Fruit fly (Drosophila melanogaster) whole organism, embryonic: ENCODE measurements around the gene CG6481.
A peak's percentile ranks its signal among the peaks of the same experiment; 100 is the strongest.

Experiments
- Ada2b ChIP-seq: fragments of 200-800 bp; sonication (Bioruptor generic); IDR thresholded peaks from 2 replicates; pipeline ENCODE4 v1.3.6; 2022; ENCODE audit warnings: missing biosample characterization, missing genetic modification characterization
- CG11456 ChIP-seq: fragments of 200-800 bp; sonication (Bioruptor generic); IDR thresholded peaks from 3 replicates; pipeline ENCODE4 v1.3.6; 2022; ENCODE audit warnings: missing biosample characterization, missing genetic modification characterization
- CG12236 ChIP-seq: fragments of 200-800 bp; sonication (Bioruptor generic); optimal IDR thresholded peaks from 2 replicates; lab custom pipeline; 2016; ENCODE audit warnings: missing biosample characterization, missing genetic modification characterization
- CG12659 ChIP-seq: fragments of 200-800 bp; sonication (Bioruptor generic); optimal IDR thresholded peaks from 3 replicates; lab custom pipeline; 2017; ENCODE audit warnings: mild to moderate bottlenecking, missing biosample characterization, missing genetic modification reagents, missing genetic modification characterization
- CG14441 ChIP-seq: fragments of 200-800 bp; sonication (Bioruptor generic); IDR thresholded peaks from 2 replicates; pipeline ENCODE4 v1.3.6; 2022; ENCODE audit warnings: missing biosample characterization, missing genetic modification characterization
- CG15696 ChIP-seq: fragments of 200-800 bp; sonication (Bioruptor generic); optimal IDR thresholded peaks from 2 replicates; lab custom pipeline; 2019; ENCODE audit warnings: missing biosample characterization, mild to moderate bottlenecking, missing genetic modification characterization, moderate library complexity
- CG1603 ChIP-seq: fragments of 200-800 bp; sonication (Bioruptor generic); optimal IDR thresholded peaks from 2 replicates; lab custom pipeline; 2019; ENCODE audit warnings: missing biosample characterization, mild to moderate bottlenecking, missing genetic modification characterization, moderate library complexity
- CG17568 ChIP-seq: fragments of 200-800 bp; sonication (Bioruptor generic); optimal IDR thresholded peaks from 2 replicates; lab custom pipeline; 2018; ENCODE audit warnings: missing biosample characterization, mild to moderate bottlenecking, missing genetic modification characterization, moderate library complexity
- CG18599 ChIP-seq: fragments of 200-800 bp; sonication (Bioruptor generic); optimal IDR thresholded peaks from 3 replicates; lab custom pipeline; 2017; ENCODE audit warnings: missing biosample characterization, missing genetic modification characterization, mild to moderate bottlenecking, moderate library complexity, missing genetic modification reagents
- CG18619 ChIP-seq: fragments of 200-800 bp; sonication (Bioruptor generic); optimal IDR thresholded peaks from 3 replicates; lab custom pipeline; 2017; ENCODE audit warnings: missing biosample characterization, mild to moderate bottlenecking, missing genetic modification characterization
- CG2678 ChIP-seq: fragments of 200-800 bp; sonication (Bioruptor generic); optimal IDR thresholded peaks from 3 replicates; lab custom pipeline; 2019; ENCODE audit warnings: missing biosample characterization, mild to moderate bottlenecking, missing genetic modification characterization, moderate library complexity
- CG3407 ChIP-seq: fragments of 200-800 bp; sonication (Bioruptor generic); optimal IDR thresholded peaks from 2 replicates; lab custom pipeline; 2018; ENCODE audit warnings: missing biosample characterization, mild to moderate bottlenecking, missing genetic modification characterization
- CG4820 ChIP-seq: fragments of 200-800 bp; sonication (Bioruptor generic); optimal IDR thresholded peaks from 3 replicates; lab custom pipeline; 2016; ENCODE audit warnings: missing biosample characterization, missing genetic modification characterization
- CG5245 ChIP-seq: fragments of 200-800 bp; sonication (Bioruptor generic); optimal IDR thresholded peaks from 3 replicates; lab custom pipeline; 2016; ENCODE audit warnings: missing biosample characterization, missing genetic modification characterization
- CG6175 ChIP-seq: fragments of 200-800 bp; sonication (Bioruptor generic); IDR thresholded peaks from 3 replicates; pipeline ENCODE4 v1.3.6; 2022; ENCODE audit warnings: missing biosample characterization, missing genetic modification characterization
- CG7839 ChIP-seq: fragments of 200-800 bp; sonication (Bioruptor generic); optimal IDR thresholded peaks from 3 replicates; lab custom pipeline; 2018; ENCODE audit warnings: missing biosample characterization, mild to moderate bottlenecking, missing genetic modification characterization, moderate library complexity
- CG7928 ChIP-seq: fragments of 200-800 bp; sonication (Bioruptor generic); optimal IDR thresholded peaks from 2 replicates; lab custom pipeline; 2017; ENCODE audit warnings: missing biosample characterization, mild to moderate bottlenecking, missing genetic modification characterization
- Fer3 ChIP-seq: fragments of 200-800 bp; sonication (Bioruptor generic); optimal IDR thresholded peaks from 2 replicates; lab custom pipeline; 2018; ENCODE audit warnings: missing biosample characterization, mild to moderate bottlenecking, missing genetic modification characterization, moderate library complexity
- Hey ChIP-seq: fragments of 200-800 bp; sonication (Bioruptor generic); optimal IDR thresholded peaks from 3 replicates; lab custom pipeline; 2018; ENCODE audit warnings: missing biosample characterization, mild to moderate bottlenecking, missing genetic modification characterization
- Jarid2 ChIP-seq: fragments of 200-800 bp; sonication (Bioruptor generic); optimal IDR thresholded peaks from 3 replicates; lab custom pipeline; 2017; ENCODE audit warnings: mild to moderate bottlenecking, missing biosample characterization, missing genetic modification reagents, missing genetic modification characterization
- MTF-1 ChIP-seq: fragments of 200-800 bp; sonication (Bioruptor generic); optimal IDR thresholded peaks from 2 replicates; lab custom pipeline; 2018; ENCODE audit warnings: missing biosample characterization, mild to moderate bottlenecking, missing genetic modification characterization, borderline replicate concordance
- Mrtf ChIP-seq: fragments of 200-800 bp; sonication (Bioruptor generic); IDR thresholded peaks from 3 replicates; pipeline ENCODE4 v1.3.6; 2022; ENCODE audit warnings: missing biosample characterization, missing genetic modification characterization
- Myb ChIP-seq: fragments of 200-800 bp; sonication (Bioruptor generic); optimal IDR thresholded peaks from 2 replicates; lab custom pipeline; 2016; ENCODE audit warnings: missing biosample characterization, missing genetic modification characterization
- NFAT ChIP-seq: fragments of 200-800 bp; sonication (Bioruptor generic); IDR thresholded peaks from 2 replicates; pipeline ENCODE4 v1.3.6; 2022; ENCODE audit warnings: missing biosample characterization, missing genetic modification characterization
- Nf-YC ChIP-seq: fragments of 200-800 bp; optimal IDR thresholded peaks from 3 replicates; lab custom pipeline; 2019; ENCODE audit warnings: missing biosample characterization, mild to moderate bottlenecking, missing genetic modification characterization, moderate library complexity
- Oli ChIP-seq: fragments of 200-800 bp; sonication (Bioruptor generic); optimal IDR thresholded peaks from 2 replicates; lab custom pipeline; 2018; ENCODE audit warnings: missing biosample characterization, mild to moderate bottlenecking, missing genetic modification characterization, moderate library complexity
- Optix ChIP-seq: fragments of 200-800 bp; sonication (Bioruptor generic); IDR thresholded peaks from 3 replicates; pipeline ENCODE4 v1.3.6; 2022; ENCODE audit warnings: missing biosample characterization, missing genetic modification characterization
- Trl ChIP-seq, 3 experiments: fragments of >200 bp in 2 of 3; fragments of 200-800 bp in 1 of 3; sonication (Bioruptor generic) in 1 of 3; optimal IDR thresholded peaks; 2 replicates in 1 of 3; 3 replicates in 2 of 3; lab custom pipeline; 2016 to 2017; ENCODE audit warnings: missing biosample characterization in 1 of 3, missing genetic modification characterization in 1 of 3
- bsh ChIP-seq, 2 experiments: fragments of 200-800 bp; sonication (Bioruptor generic); optimal IDR thresholded peaks; 2 replicates each; lab custom pipeline; 2017 to 2018; ENCODE audit warnings: mild to moderate bottlenecking in 2 of 2, missing biosample characterization in 2 of 2, missing genetic modification characterization in 2 of 2, moderate library complexity in 1 of 2
- caup ChIP-seq: fragments of 200-800 bp; sonication (Bioruptor generic); optimal IDR thresholded peaks from 3 replicates; lab custom pipeline; 2017; ENCODE audit warnings: missing biosample characterization, mild to moderate bottlenecking, missing genetic modification characterization, moderate library complexity; ENCODE audit not compliant: severe bottlenecking
- dan ChIP-seq: fragments of 200-800 bp; sonication (Bioruptor generic); IDR thresholded peaks from 2 replicates; pipeline ENCODE4 v1.3.6; 2022; ENCODE audit warnings: missing biosample characterization, missing genetic modification characterization
- ewg ChIP-seq: fragments of 200-800 bp; sonication (Bioruptor generic); optimal IDR thresholded peaks from 3 replicates; lab custom pipeline; 2017; ENCODE audit warnings: mild to moderate bottlenecking, missing biosample characterization, missing genetic modification reagents, missing genetic modification characterization
- gfzf ChIP-seq: fragments of 200-800 bp; sonication (Bioruptor generic); optimal IDR thresholded peaks from 2 replicates; lab custom pipeline; 2016; ENCODE audit warnings: missing biosample characterization, mild to moderate bottlenecking, missing genetic modification characterization, moderate library complexity
- grau ChIP-seq: fragments of 200-800 bp; optimal IDR thresholded peaks from 3 replicates; lab custom pipeline; 2019; ENCODE audit warnings: missing biosample characterization, mild to moderate bottlenecking, missing genetic modification characterization, moderate library complexity
- grn ChIP-seq: fragments of 200-800 bp; sonication (Bioruptor generic); optimal IDR thresholded peaks from 3 replicates; lab custom pipeline; 2017; ENCODE audit warnings: missing biosample characterization, missing genetic modification characterization
- ken ChIP-seq: fragments of 200-800 bp; sonication (Bioruptor generic); IDR thresholded peaks from 3 replicates; pipeline ENCODE4 v1.3.6; 2022; ENCODE audit warnings: missing biosample characterization, missing genetic modification characterization
- klu ChIP-seq: fragments of 200-800 bp; sonication (Bioruptor generic); IDR thresholded peaks from 2 replicates; pipeline ENCODE4 v1.3.6; 2022; ENCODE audit warnings: missing biosample characterization, missing genetic modification characterization
- lmd ChIP-seq: fragments of 200-800 bp; sonication (Bioruptor generic); IDR thresholded peaks from 2 replicates; pipeline ENCODE4 v1.3.6; 2022; ENCODE audit warnings: missing biosample characterization, missing genetic modification characterization
- mam ChIP-seq: fragments of 200-800 bp; sonication (Bioruptor generic); optimal IDR thresholded peaks from 3 replicates; lab custom pipeline; 2016; ENCODE audit warnings: missing biosample characterization, missing genetic modification characterization
- otp ChIP-seq: fragments of 200-800 bp; sonication (Bioruptor generic); IDR thresholded peaks from 3 replicates; pipeline ENCODE4, ENCODE4 v1.3.6; 2022; ENCODE audit warnings: missing biosample characterization, missing genetic modification characterization
- pb ChIP-seq: fragments of 200-800 bp; sonication (Bioruptor generic); optimal IDR thresholded peaks from 3 replicates; lab custom pipeline; 2016; ENCODE audit warnings: missing biosample characterization, missing genetic modification characterization
- pfk ChIP-seq: fragments of 200-800 bp; sonication (Bioruptor generic); optimal IDR thresholded peaks from 2 replicates; lab custom pipeline; 2018; ENCODE audit warnings: missing biosample characterization, mild to moderate bottlenecking, missing genetic modification characterization, moderate library complexity
- prd ChIP-seq, 3 experiments: fragments of >200 bp in 2 of 3; fragments of 200-800 bp in 1 of 3; sonication (Bioruptor generic) in 1 of 3; optimal IDR thresholded peaks in 2 of 3; IDR thresholded peaks in 1 of 3; 2 replicates in 2 of 3; 3 replicates in 1 of 3; pipeline versions ENCODE4 v1.3.6 to Lab custom; 2017 to 2022; ENCODE audit warnings: missing biosample characterization in 1 of 3, missing genetic modification characterization in 1 of 3
- rib ChIP-seq: fragments of 200-800 bp; sonication (Bioruptor generic); IDR thresholded peaks from 2 replicates; pipeline ENCODE4 v1.3.6; 2022; ENCODE audit warnings: missing biosample characterization, missing genetic modification characterization
- sob ChIP-seq: fragments of 200-800 bp; sonication (Bioruptor generic); IDR thresholded peaks from 2 replicates; pipeline ENCODE4 v1.3.6; 2022; ENCODE audit warnings: missing biosample characterization, missing genetic modification characterization
- sug ChIP-seq: fragments of 200-800 bp; optimal IDR thresholded peaks from 2 replicates; lab custom pipeline; 2019; ENCODE audit warnings: missing biosample characterization, mild to moderate bottlenecking, missing genetic modification characterization, moderate library complexity
- tio ChIP-seq: fragments of 200-800 bp; sonication (Bioruptor generic); optimal IDR thresholded peaks from 2 replicates; lab custom pipeline; 2017; ENCODE audit warnings: missing biosample characterization, missing genetic modification characterization, inconsistent platforms
- zfh1 ChIP-seq: fragments of 200-800 bp; sonication (Bioruptor generic); IDR thresholded peaks from 3 replicates; pipeline ENCODE4 v1.3.6; 2022; ENCODE audit warnings: missing biosample characterization, missing genetic modification characterization

CG6481 gene

dm6 chrX:18517415-18517814, 4.8 kb downstream of the CG6481 start (continued):
- peak; percentile 12 for TF ChIP-seq CG3407 (GFP tag; lab: Kevin White, UChicago)
- no peak for TF ChIP-seq caup (GFP tag; lab: Kevin White, UChicago)
- 0 out of 2 replicates have a peak, but pooled peaks have one; percentile 41 for TF ChIP-seq CG14441
- TF ChIP-seq NFAT (GFP tag; lab: Robert Waterston, UW): 0 out of 2 replicates have a peak, but pooled peaks have one; percentile 11
- TF ChIP-seq prd (optimal IDR thresholded peaks at IDR 0.05; lab: Kevin White, UChicago): no peak
- TF ChIP-seq prd (GFP tag; IDR thresholded peaks at IDR 0.05; lab: Robert Waterston, UW): peak; percentile 58; the same call in 2 of the 3 replicates
- TF ChIP-seq sug: no peak
- TF ChIP-seq CG17568 (GFP tag; lab: Kevin White, UChicago): peak; percentile 46
- TF ChIP-seq mam (GFP tag; lab: Kevin White, UChicago): no peak
- TF ChIP-seq pb (GFP tag; lab: Kevin White, UChicago): peak; percentile 7
- peak; percentile 70; the same call in 1 of the 3 replicates for TF ChIP-seq otp (GFP tag; lab: Robert Waterston, UW)
- TF ChIP-seq grn (GFP tag; lab: Kevin White, UChicago): no peak
- TF ChIP-seq CG6175: 0 out of 3 replicates have a peak, but pooled peaks have one; percentile 12
- no peak for TF ChIP-seq CG18599 (GFP tag; lab: Kevin White, UChicago)
- peak; percentile 32 for TF ChIP-seq ewg (GFP tag; lab: Kevin White, UChicago)
- peak; percentile 72 for TF ChIP-seq zfh1 (GFP tag; lab: Robert Waterston, UW)
- TF ChIP-seq Hey (tag; lab: Kevin White, UChicago): no peak
- TF ChIP-seq bsh (GFP tag; optimal IDR thresholded peaks at IDR 0.05; lab: Kevin White, UChicago): peak in 1 of 2 experiments; percentile 43
- peak; percentile 42 for TF ChIP-seq MTF-1
- TF ChIP-seq lmd: peak; percentile 48; the same call in 1 of the 2 replicates
- TF ChIP-seq gfzf (GFP tag; lab: Kevin White, UChicago): peak; percentile 5
- TF ChIP-seq Oli: peak; percentile 18
- TF ChIP-seq grau: peak; percentile 29
- TF ChIP-seq sob (GFP tag; lab: Robert Waterston, UW): peak; percentile 52; the same call in 1 of the 2 replicates
- peak; percentile 24 for TF ChIP-seq CG5245
- TF ChIP-seq CG11456 (GFP tag; lab: Robert Waterston, UW): peak; percentile 62; the same call in 1 of the 3 replicates
- 0 out of 2 replicates have a peak, but pooled peaks have one; percentile 22 for TF ChIP-seq Ada2b (GFP tag; lab: Robert Waterston, UW)
- TF ChIP-seq CG18619: peak; percentile 7
- TF ChIP-seq Nf-YC (tag; lab: Kevin White, UChicago): peak; percentile 10
- peak; percentile 6 for TF ChIP-seq Myb
- TF ChIP-seq CG7839 (tag; lab: Kevin White, UChicago): peak; percentile 45
- peak; percentile 32 for TF ChIP-seq CG1603
- TF ChIP-seq Optix (GFP tag; lab: Robert Waterston, UW): peak; percentile 51; the same call in 2 of the 3 replicates
- no peak for TF ChIP-seq dan
- peak; percentile 8 for TF ChIP-seq CG2678 (tag; lab: Kevin White, UChicago)
- no peak for TF ChIP-seq CG7928 (GFP tag; lab: Kevin White, UChicago)
- TF ChIP-seq rib (GFP tag; lab: Robert Waterston, UW): no peak
- TF ChIP-seq pfk (GFP tag; lab: Kevin White, UChicago): peak; percentile 85
- TF ChIP-seq ken (GFP tag; lab: Robert Waterston, UW): peak; percentile 66; the same call in 2 of the 3 replicates
- TF ChIP-seq tio (GFP tag; lab: Kevin White, UChicago): peak; percentile 8
- TF ChIP-seq CG12659: peak; percentile 30
- no peak for TF ChIP-seq Trl (optimal IDR thresholded peaks at IDR 0.05; lab: Kevin White, UChicago)
- TF ChIP-seq Trl (GFP tag; optimal IDR thresholded peaks at IDR 0.05; lab: Kevin White, UChicago): peak; percentile 16
- TF ChIP-seq CG12236 (GFP tag; lab: Kevin White, UChicago): no peak
- no peak for TF ChIP-seq CG15696 (tag; lab: Kevin White, UChicago)
- peak; percentile 57; the same call in 1 of the 3 replicates for TF ChIP-seq Mrtf (GFP tag; lab: Robert Waterston, UW)
- TF ChIP-seq Fer3 (tag; lab: Kevin White, UChicago): peak; percentile 1
- no peak for TF ChIP-seq klu (GFP tag; lab: Robert Waterston, UW)
- no peak for TF ChIP-seq Jarid2
- peak; percentile 6 for TF ChIP-seq CG4820 (GFP tag; lab: Kevin White, UChicago)
